Worm (Caenorhabditis elegans): Measurements from ENCODE around the gene ZK177.2.

Gene ZK177.2

DNA sequence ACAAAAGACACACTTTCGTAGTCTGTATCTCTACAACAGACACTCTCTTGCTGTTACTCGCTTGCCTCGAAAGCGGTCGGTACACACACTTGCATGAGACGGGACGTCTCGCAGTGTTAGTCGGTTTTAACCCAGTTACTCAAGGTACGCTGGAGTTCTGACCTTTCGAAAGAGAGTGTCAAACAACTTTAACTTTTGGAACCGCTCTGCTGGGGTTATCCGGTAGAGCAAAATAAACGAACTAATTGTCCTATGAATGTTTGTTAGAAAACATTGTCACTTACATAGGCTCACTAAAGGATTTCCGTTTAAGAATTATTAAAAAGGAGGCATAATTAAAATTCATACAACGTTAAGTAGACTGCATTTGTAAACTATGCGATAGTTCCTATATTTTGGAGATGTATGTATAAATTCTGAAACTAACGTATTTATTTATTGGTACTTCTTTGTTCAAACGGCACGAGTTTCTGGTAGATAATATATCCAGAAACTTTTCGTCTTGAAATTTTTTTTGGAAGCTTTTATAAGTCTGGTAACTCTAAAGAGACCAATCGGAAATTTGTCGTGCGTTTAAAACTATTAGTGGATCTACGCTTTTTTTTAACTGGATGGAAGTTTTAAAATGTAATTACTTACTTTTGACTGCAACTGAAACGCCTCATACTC is 24.6 kb downstream of the ZK177.2 start (continued):
- TF ChIP-seq Y55F3AM.14 (GFP tag; optimal IDR thresholded peaks at IDR 0.05) (peak; percentile 95), lsy-2 (tag; optimal IDR thresholded peaks at IDR 0.05) (peak; percentile 94 to 97), crh-2 (tag; optimal IDR thresholded peaks at IDR 0.05) (peak; percentile 99)

DNA sequence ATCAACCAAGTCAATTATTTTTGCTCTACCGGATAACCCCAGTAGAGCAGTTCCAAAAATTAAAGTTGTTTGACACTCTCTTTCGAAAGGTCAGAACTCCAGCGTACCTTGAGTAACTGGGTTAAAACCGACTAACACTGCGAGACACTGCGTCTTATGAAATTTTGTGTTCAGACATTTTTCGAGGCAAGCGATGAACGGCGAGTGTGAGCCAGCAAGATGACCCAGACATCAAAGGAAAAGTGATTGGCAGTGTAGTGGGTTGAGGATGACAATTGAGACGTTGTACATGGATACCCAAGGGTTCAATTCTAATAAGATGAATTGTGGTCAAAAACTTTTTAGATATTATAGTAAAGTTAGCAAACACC is 25.1 kb downstream of the ZK177.2 start:
- TF ChIP-seq egl-27 (tag; optimal IDR thresholded peaks at IDR 0.05) (no peak), ZK546.5 (tag; optimal IDR thresholded peaks at IDR 0.05) (no peak), ama-1 (optimal IDR thresholded peaks at IDR 0.05) (peak; percentile 93), sma-3 (GFP tag; optimal IDR thresholded peaks at IDR 0.05) (peak; percentile 66), mdl-1 (tag; optimal IDR thresholded peaks at IDR 0.05) (no peak), crh-2 (tag; optimal IDR thresholded peaks at IDR 0.05) (peak; percentile 60), peb-1 (tag; optimal IDR thresholded peaks at IDR 0.05) (no peak), F13H6.1 (tag; optimal IDR thresholded peaks at IDR 0.05) (no peak), ztf-4 (tag; optimal IDR thresholded peaks at IDR 0.05) (no peak), zag-1 (tag; optimal IDR thresholded peaks at IDR 0.05) (no peak), ceh-16 (tag; optimal IDR thresholded peaks at IDR 0.05) (no peak), nhr-10 (tag; optimal IDR thresholded peaks at IDR 0.05) (peak; percentile 15), C34F6.9 (tag; optimal IDR thresholded peaks at IDR 0.05) (no peak), nhr-6 (tag; optimal IDR thresholded peaks at IDR 0.05) (peak; percentile 16), nhr-21 (tag; optimal IDR thresholded peaks at IDR 0.05) (peak; percentile 85), unc-39 (tag; optimal IDR thresholded peaks at IDR 0.05) (no peak), alr-1 (tag; optimal IDR thresholded peaks at IDR 0.05) (no peak), sma-9 (GFP tag; optimal IDR thresholded peaks at IDR 0.05) (peak; percentile 76), sma-9 (tag; optimal IDR thresholded peaks at IDR 0.05) (no peak), nhr-77 (tag; optimal IDR thresholded peaks at IDR 0.05) (peak; percentile 6), R02D3.7 (tag; optimal IDR thresholded peaks at IDR 0.05) (no peak), ceh-82 (tag; optimal IDR thresholded peaks at IDR 0.05) (no peak), ztf-1 (GFP tag; conservative IDR thresholded peaks at IDR 0.05) (no peak), Y55F3AM.14 (GFP tag; optimal IDR thresholded peaks at IDR 0.05) (no peak), dmd-4 (tag; optimal IDR thresholded peaks at IDR 0.05) (no peak), lin-39 (tag; optimal IDR thresholded peaks at IDR 0.05) (no peak), skn-1 (tag; optimal IDR thresholded peaks at IDR 0.05) (no peak), fos-1 (tag; optimal IDR thresholded peaks at IDR 0.05) (peak; percentile 11), unc-62 (GFP tag; optimal IDR thresholded peaks at IDR 0.05) (no peak), blmp-1 (tag; optimal IDR thresholded peaks at IDR 0.05; ENCODE audit: insufficient read depth) (no peak), snpc-4 (tag; optimal IDR thresholded peaks at IDR 0.05) (peak; percentile 98), nhr-25 (tag; optimal IDR thresholded peaks at IDR 0.05) (no peak), unc-55 (GFP tag; optimal IDR thresholded peaks at IDR 0.05) (no peak), ztf-11 (tag; optimal IDR thresholded peaks at IDR 0.05) (no peak), nhr-237 (tag; optimal IDR thresholded peaks at IDR 0.05) (no peak), gmeb-1 (tag; optimal IDR thresholded peaks at IDR 0.05) (peak; percentile 66), mab-5 (tag; optimal IDR thresholded peaks at IDR 0.05) (no peak), lsy-2 (tag; optimal IDR thresholded peaks at IDR 0.05) (peak in 1 of 2 experiments; percentile 73), nhr-11 (tag; optimal IDR thresholded peaks at IDR 0.05) (no peak), lin-11 (tag; optimal IDR thresholded peaks at IDR 0.05) (no peak), lin-13 (GFP tag; optimal IDR thresholded peaks at IDR 0.05) (peak; percentile 27), nhr-23 (tag; optimal IDR thresholded peaks at IDR 0.05) (no peak), sem-4 (tag; optimal IDR thresholded peaks at IDR 0.05) (no peak), nhr-129 (tag; optimal IDR thresholded peaks at IDR 0.05) (peak; percentile 89), elt-3 (tag; optimal IDR thresholded peaks at IDR 0.05) (no peak), elt-1 (tag; optimal IDR thresholded peaks at IDR 0.05) (no peak), aly-2 (tag; optimal IDR thresholded peaks at IDR 0.05) (no peak), mbf-1 (tag; optimal IDR thresholded peaks at IDR 0.05) (no peak), nhr-12 (tag; optimal IDR thresholded peaks at IDR 0.05) (no peak)

Data from whole organism, L2 larva.